In the genomic region with DNA sequence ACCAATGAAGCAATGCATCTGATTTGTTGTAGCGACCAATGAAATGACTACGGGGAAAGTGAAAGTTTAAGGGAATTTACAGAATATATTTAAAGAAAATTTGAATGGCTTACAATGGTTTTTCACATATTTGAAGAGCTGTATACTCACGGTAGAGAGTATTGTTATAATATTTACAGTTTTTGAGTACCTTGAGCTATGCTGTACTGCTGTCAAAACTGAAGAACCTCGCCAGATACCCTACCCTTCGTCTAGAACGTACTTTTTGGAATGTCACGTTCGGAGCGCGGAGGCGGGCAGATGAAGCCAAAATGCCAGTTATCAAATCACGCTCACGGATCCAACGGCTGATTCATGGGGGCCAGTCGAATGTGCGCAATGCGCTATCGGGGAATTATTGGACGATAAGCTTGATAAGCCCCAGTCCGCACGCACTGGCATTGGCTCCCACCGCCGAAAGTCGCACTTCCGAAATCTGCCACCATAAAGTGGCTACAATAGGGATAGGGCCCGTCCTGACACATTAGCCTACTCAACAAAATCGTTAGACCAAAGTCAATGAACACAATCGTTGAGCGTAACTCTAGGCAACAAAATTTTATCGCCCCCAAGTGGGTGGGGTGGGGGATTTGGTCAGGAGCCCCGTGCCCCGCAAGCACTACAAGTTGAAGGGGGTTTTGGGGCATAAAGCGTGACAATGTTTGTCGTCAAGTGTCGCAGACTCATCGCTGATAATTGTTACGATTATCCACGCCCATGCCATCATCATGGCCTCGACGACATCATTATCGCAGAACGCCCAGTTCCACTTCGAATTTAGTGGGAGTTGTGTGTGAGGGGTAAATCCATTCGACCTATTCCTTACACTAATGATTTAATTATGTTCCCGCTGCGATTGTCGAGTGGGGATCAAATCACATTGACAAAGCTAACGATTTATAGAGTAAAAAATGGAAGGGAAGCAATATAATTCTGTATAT, we compare ENCODE assay signal across 4 fruit fly cellular contexts.
TF ChIP-seq lines count a peak whose summit lies in the region.

No protein-coding gene starts in this region.

- TF ChIP-seq CTCF in whole organism, embryonic (GFP tag; optimal IDR thresholded peaks at IDR 0.05; lab: Kevin White, UChicago), result no peak

TF ChIP-seq in whole organism, adult, 20 proteins besides CTCF, POLR2A, EP300 and RAD21:
- no peak for TF ChIP-seq CG11617 (GFP tag; optimal IDR thresholded peaks at IDR 0.05; lab: Kevin White, UChicago)
- TF ChIP-seq Hr96 (GFP tag; optimal IDR thresholded peaks at IDR 0.05; lab: Kevin White, UChicago), result peak; percentile 25

TF ChIP-seq in whole organism, embryonic, 481 proteins besides CTCF, POLR2A, EP300 and RAD21 (continues in another document):
- TF ChIP-seq CG11504 (tag; optimal IDR thresholded peaks at IDR 0.05; lab: Kevin White, UChicago), result peak; percentile 8
- TF ChIP-seq CG15269 (tag; optimal IDR thresholded peaks at IDR 0.05; lab: Kevin White, UChicago), result peak; percentile 2
- 0 out of 3 replicates have a peak, but pooled peaks have one; percentile 15 for TF ChIP-seq H15 (GFP tag; IDR thresholded peaks at IDR 0.05; lab: Robert Waterston, UW)
- TF ChIP-seq crol (GFP tag; IDR thresholded peaks at IDR 0.05; lab: Robert Waterston, UW), result peak; percentile 83
- TF ChIP-seq CG5953 (GFP tag; IDR thresholded peaks at IDR 0.05; lab: Robert Waterston, UW), result no peak
- no peak for TF ChIP-seq Fer2 (tag; optimal IDR thresholded peaks at IDR 0.05; lab: Kevin White, UChicago)
- TF ChIP-seq CG9876 (GFP tag; optimal IDR thresholded peaks at IDR 0.05; lab: Kevin White, UChicago), result no peak
- no peak for TF ChIP-seq CG15073 (GFP tag; optimal IDR thresholded peaks at IDR 0.05; lab: Kevin White, UChicago)
- TF ChIP-seq CG14441 (GFP tag; IDR thresholded peaks at IDR 0.05; lab: Robert Waterston, UW), result no peak
- TF ChIP-seq CG30020 (tag; optimal IDR thresholded peaks at IDR 0.05; lab: Kevin White, UChicago), result no peak
- TF ChIP-seq row (GFP tag; IDR thresholded peaks at IDR 0.05; lab: Robert Waterston, UW), result peak; percentile 59
- no peak for TF ChIP-seq sens (GFP tag; lab: Kevin White, UChicago)
- TF ChIP-seq Hr3 (GFP tag; optimal IDR thresholded peaks at IDR 0.05; lab: Kevin White, UChicago), result no peak
- TF ChIP-seq Doc3 (GFP tag; IDR thresholded peaks at IDR 0.05; lab: Robert Waterston, UW; ENCODE audit: partially characterized antibody), result no peak
- no peak for TF ChIP-seq CG3995 (GFP tag; optimal IDR thresholded peaks at IDR 0.05; lab: Kevin White, UChicago)
- TF ChIP-seq Atf6 (GFP tag; IDR thresholded peaks at IDR 0.05; lab: Robert Waterston, UW), result peak; percentile 21; the same call in 1 of the 2 replicates
- no peak for TF ChIP-seq CG11560 (tag; IDR thresholded peaks at IDR 0.05; lab: Robert Waterston, UW)
- no peak for TF ChIP-seq CG2116 (GFP tag; optimal IDR thresholded peaks at IDR 0.05; lab: Kevin White, UChicago)
- TF ChIP-seq CG10274 (GFP tag; optimal IDR thresholded peaks at IDR 0.05; lab: Kevin White, UChicago), result peak; percentile 66
- TF ChIP-seq CG16815 (GFP tag; optimal IDR thresholded peaks at IDR 0.05; lab: Kevin White, UChicago), result no peak
- peak; percentile 11 for TF ChIP-seq Nf-YC (tag; optimal IDR thresholded peaks at IDR 0.05; lab: Kevin White, UChicago)
- no peak for TF ChIP-seq CG17359 (tag; optimal IDR thresholded peaks at IDR 0.05; lab: Kevin White, UChicago)
- no peak for TF ChIP-seq CG1647 (GFP tag; optimal IDR thresholded peaks at IDR 0.05; lab: Kevin White, UChicago)
- no peak for TF ChIP-seq CG33557 (GFP tag; optimal IDR thresholded peaks at IDR 0.05; lab: Kevin White, UChicago)
- no peak for TF ChIP-seq Trl (optimal IDR thresholded peaks at IDR 0.05; lab: Kevin White, UChicago)
- no peak for TF ChIP-seq Trl (GFP tag; optimal IDR thresholded peaks at IDR 0.05; lab: Kevin White, UChicago)

TF ChIP-seq in whole organism, prepupa, 60 proteins besides CTCF, POLR2A, EP300 and RAD21 (continues in another document):
- peak; percentile 78 for TF ChIP-seq vri (GFP tag; optimal IDR thresholded peaks at IDR 0.05; lab: Kevin White, UChicago)
- peak; percentile 16 for TF ChIP-seq Hr39 (GFP tag; optimal IDR thresholded peaks at IDR 0.05; lab: Kevin White, UChicago)
- no peak for TF ChIP-seq CG8319 (GFP tag; optimal IDR thresholded peaks at IDR 0.05; lab: Kevin White, UChicago)
- peak; percentile 29 for TF ChIP-seq lz (GFP tag; optimal IDR thresholded peaks at IDR 0.05; lab: Kevin White, UChicago)
- TF ChIP-seq CG3032 (tag; optimal IDR thresholded peaks at IDR 0.05; lab: Kevin White, UChicago), result no peak
- peak; percentile 17 for TF ChIP-seq CG31627 (GFP tag; optimal IDR thresholded peaks at IDR 0.05; lab: Kevin White, UChicago)
- peak; percentile 10 for TF ChIP-seq Smox (GFP tag; optimal IDR thresholded peaks at IDR 0.05; lab: Kevin White, UChicago)
- TF ChIP-seq cyc (GFP tag; optimal IDR thresholded peaks at IDR 0.05; lab: Kevin White, UChicago), result peak; percentile 22
- TF ChIP-seq CG8632 (GFP tag; optimal IDR thresholded peaks at IDR 0.05; lab: Kevin White, UChicago), result no peak
- no peak for TF ChIP-seq Blimp-1 (GFP tag; optimal IDR thresholded peaks at IDR 0.05; lab: Kevin White, UChicago)
- peak; percentile 16 for TF ChIP-seq Met (GFP tag; optimal IDR thresholded peaks at IDR 0.05; lab: Kevin White, UChicago)
- no peak for TF ChIP-seq Sox15 (GFP tag; optimal IDR thresholded peaks at IDR 0.05; lab: Kevin White, UChicago)
- no peak for TF ChIP-seq Sox102F (GFP tag; optimal IDR thresholded peaks at IDR 0.05; lab: Kevin White, UChicago)
- no peak for TF ChIP-seq CG11294 (GFP tag; IDR thresholded peaks at IDR 0.05; lab: Robert Waterston, UW)
- TF ChIP-seq Lpt (GFP tag; optimal IDR thresholded peaks at IDR 0.05; lab: Kevin White, UChicago), result no peak
- TF ChIP-seq Hr4 (GFP tag; optimal IDR thresholded peaks at IDR 0.05; lab: Kevin White, UChicago), result no peak
- peak; percentile 64 for TF ChIP-seq svp (GFP tag; lab: Kevin White, UChicago)
- TF ChIP-seq Eip93F (GFP tag; optimal IDR thresholded peaks at IDR 0.05; lab: Kevin White, UChicago), result no peak
- TF ChIP-seq net (GFP tag; optimal IDR thresholded peaks at IDR 0.05; lab: Kevin White, UChicago), result no peak
- TF ChIP-seq CG1621 (tag; optimal IDR thresholded peaks at IDR 0.05; lab: Kevin White, UChicago), result no peak
- TF ChIP-seq CG16779 (tag; optimal IDR thresholded peaks at IDR 0.05; lab: Kevin White, UChicago), result no peak
- TF ChIP-seq Ets96B (tag; optimal IDR thresholded peaks at IDR 0.05; lab: Kevin White, UChicago), result no peak
- TF ChIP-seq ss (GFP tag; optimal IDR thresholded peaks at IDR 0.05; lab: Kevin White, UChicago), result no peak
- TF ChIP-seq CG6792 (GFP tag; optimal IDR thresholded peaks at IDR 0.05; lab: Kevin White, UChicago), result no peak
- TF ChIP-seq dsx (GFP tag; optimal IDR thresholded peaks at IDR 0.05; lab: Kevin White, UChicago; ENCODE audit: poor library complexity, severe bottlenecking), result no peak
- TF ChIP-seq fd85E (GFP tag; optimal IDR thresholded peaks at IDR 0.05; lab: Kevin White, UChicago), result no peak
- no peak for TF ChIP-seq CG11902 (GFP tag; optimal IDR thresholded peaks at IDR 0.05; lab: Kevin White, UChicago)
- no peak for TF ChIP-seq CG6276 (GFP tag; optimal IDR thresholded peaks at IDR 0.05; lab: Kevin White, UChicago)

TF ChIP-seq in whole organism, wandering third instar larva, 38 proteins besides CTCF, POLR2A, EP300 and RAD21 (continues in another document):
- no peak for TF ChIP-seq dsf (GFP tag; optimal IDR thresholded peaks at IDR 0.05; lab: Kevin White, UChicago; ENCODE audit: borderline replicate concordance)
- no peak for TF ChIP-seq Dif (GFP tag; optimal IDR thresholded peaks at IDR 0.05; lab: Kevin White, UChicago; ENCODE audit: partially characterized antibody)
- TF ChIP-seq Hr83 (GFP tag; optimal IDR thresholded peaks at IDR 0.05; lab: Kevin White, UChicago; ENCODE audit: poor library complexity, severe bottlenecking), result peak; percentile 2
- no peak for TF ChIP-seq brk (GFP tag; optimal IDR thresholded peaks at IDR 0.05; lab: Kevin White, UChicago)
- TF ChIP-seq h (GFP tag; optimal IDR thresholded peaks at IDR 0.05; lab: Kevin White, UChicago), result peak; percentile 54
- TF ChIP-seq foxo (GFP tag; optimal IDR thresholded peaks at IDR 0.05; lab: Kevin White, UChicago), result peak in 1 of 2 experiments; percentile 69
- TF ChIP-seq tai (GFP tag; optimal IDR thresholded peaks at IDR 0.05; lab: Kevin White, UChicago), result peak; percentile 22
- TF ChIP-seq Hnf4 (GFP tag; optimal IDR thresholded peaks at IDR 0.05; lab: Kevin White, UChicago), result peak; percentile 43
- TF ChIP-seq Rel (GFP tag; optimal IDR thresholded peaks at IDR 0.05; lab: Kevin White, UChicago), result no peak
- TF ChIP-seq Rel (tag; optimal IDR thresholded peaks at IDR 0.05; lab: Kevin White, UChicago), result peak; percentile 82
- TF ChIP-seq HLH106 (tag; optimal IDR thresholded peaks at IDR 0.05; lab: Kevin White, UChicago), result peak; percentile 39
- no peak for TF ChIP-seq dmrt93B (GFP tag; optimal IDR thresholded peaks at IDR 0.05; lab: Kevin White, UChicago)
- no peak for TF ChIP-seq Abd-B (GFP tag; optimal IDR thresholded peaks at IDR 0.05; lab: Kevin White, UChicago)
- TF ChIP-seq jim (GFP tag; optimal IDR thresholded peaks at IDR 0.05; lab: Kevin White, UChicago), result no peak
- no peak for TF ChIP-seq Mio (GFP tag; optimal IDR thresholded peaks at IDR 0.05; lab: Kevin White, UChicago)
- no peak for TF ChIP-seq Jra (GFP tag; optimal IDR thresholded peaks at IDR 0.05; lab: Kevin White, UChicago)
- TF ChIP-seq Vsx2 (GFP tag; optimal IDR thresholded peaks at IDR 0.05; lab: Kevin White, UChicago; ENCODE audit: partially characterized antibody), result no peak
- no peak for TF ChIP-seq sv (GFP tag; optimal IDR thresholded peaks at IDR 0.05; lab: Kevin White, UChicago)
- no peak for TF ChIP-seq rgr (GFP tag; optimal IDR thresholded peaks at IDR 0.05; lab: Kevin White, UChicago)
- TF ChIP-seq CrebA (GFP tag; optimal IDR thresholded peaks at IDR 0.05; lab: Kevin White, UChicago; ENCODE audit: borderline replicate concordance), result no peak
- TF ChIP-seq N (GFP tag; optimal IDR thresholded peaks at IDR 0.05; lab: Kevin White, UChicago), result no peak
- peak; percentile 51 for TF ChIP-seq fru (GFP tag; optimal IDR thresholded peaks at IDR 0.05; lab: Kevin White, UChicago)
- TF ChIP-seq pan (optimal IDR thresholded peaks at IDR 0.05; lab: Kevin White, UChicago), result no peak
- peak; percentile 0 for TF ChIP-seq psq (GFP tag; optimal IDR thresholded peaks at IDR 0.05; lab: Kevin White, UChicago)
- no peak for TF ChIP-seq dl (GFP tag; optimal IDR thresholded peaks at IDR 0.05; lab: Kevin White, UChicago; ENCODE audit: insufficient read depth in 1 of 2, partially characterized antibody in 2 of 2)
- no peak for TF ChIP-seq Hr78 (GFP tag; optimal IDR thresholded peaks at IDR 0.05; lab: Kevin White, UChicago)
- no peak for TF ChIP-seq Sp1 (GFP tag; optimal IDR thresholded peaks at IDR 0.05; lab: Kevin White, UChicago)
- no peak for TF ChIP-seq usp (GFP tag; optimal IDR thresholded peaks at IDR 0.05; lab: Kevin White, UChicago)
- no peak for TF ChIP-seq woc (GFP tag; optimal IDR thresholded peaks at IDR 0.05; lab: Kevin White, UChicago)
- peak; percentile 38 for TF ChIP-seq br (GFP tag; optimal IDR thresholded peaks at IDR 0.05; lab: Kevin White, UChicago)
- TF ChIP-seq CG32264 (GFP tag; optimal IDR thresholded peaks at IDR 0.05; lab: Kevin White, UChicago), result no peak
